Worm (Caenorhabditis elegans): ENCODE data around the gene exc-15.

DNA sequence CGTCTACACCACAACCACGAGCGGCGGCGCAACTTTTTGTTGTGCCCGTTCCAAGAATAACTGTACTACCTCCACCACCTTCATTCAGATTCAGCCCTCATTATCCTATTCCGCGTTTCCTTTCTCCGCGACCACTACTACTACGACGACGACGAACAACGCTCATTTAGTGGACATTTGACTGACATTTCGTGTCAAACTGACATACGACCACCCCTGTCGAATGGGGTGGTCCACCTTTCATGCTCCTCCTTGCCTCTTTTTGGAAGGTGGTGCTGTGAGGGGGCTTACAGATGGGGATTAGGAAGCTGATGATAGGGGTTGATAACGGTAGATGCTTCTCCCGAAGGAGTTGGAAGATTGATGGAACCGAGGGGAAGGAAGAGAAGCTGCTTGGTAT lies 23.9 kb downstream of the exc-15 start:
- TF ChIP-seq nhr-11 (tag; optimal IDR thresholded peaks at IDR 0.05): no peak
- no peak for TF ChIP-seq ama-1 (optimal IDR thresholded peaks at IDR 0.05)
- no peak for TF ChIP-seq lin-11 (tag; optimal IDR thresholded peaks at IDR 0.05)
- TF ChIP-seq pha-4 (tag; optimal IDR thresholded peaks at IDR 0.05): no peak
- TF ChIP-seq ceh-24 (tag; optimal IDR thresholded peaks at IDR 0.05): no peak
- TF ChIP-seq fkh-10 (GFP tag; optimal IDR thresholded peaks at IDR 0.05): no peak
- peak; percentile 95 for TF ChIP-seq unc-55 (GFP tag; optimal IDR thresholded peaks at IDR 0.05)
- TF ChIP-seq pqm-1 (tag; optimal IDR thresholded peaks at IDR 0.05): no peak
- TF ChIP-seq T23F11.4 (GFP tag; optimal IDR thresholded peaks at IDR 0.05): no peak
